Worm (Caenorhabditis elegans) whole organism, young adult: ENCODE data around the gene msp-78.

Source experiments
- F10E7.11 ChIP-seq: sonication (generic microtip); optimal IDR thresholded peaks from 2 replicates; lab custom pipeline; 2017; ENCODE audit warnings: mild to moderate bottlenecking, missing genetic modification characterization, moderate library complexity, missing compliant biosample characterization
- F33H1.4 ChIP-seq: fragments of 200-800 bp; sonication (Bioruptor generic); IDR thresholded peaks from 2 replicates; pipeline ENCODE4 v1.3.6; 2022; ENCODE audit warnings: missing genetic modification reagents, missing genetic modification characterization, missing compliant biosample characterization
- F39B2.1 ChIP-seq: fragments of 200-800 bp; sonication (Bioruptor generic); IDR thresholded peaks from 2 replicates; pipeline ENCODE4 v1.3.6; 2022; ENCODE audit warnings: missing genetic modification reagents, missing genetic modification characterization, missing compliant biosample characterization
- T26A5.8 ChIP-seq: sonication (generic microtip); optimal IDR thresholded peaks from 2 replicates; lab custom pipeline; 2016; ENCODE audit warnings: missing genetic modification characterization, missing compliant biosample characterization
- aptf-2 ChIP-seq: fragments of 200-800 bp; sonication (Bioruptor generic); conservative IDR thresholded peaks from 2 replicates; pipeline ENCODE4 v1.3.6; 2022; ENCODE audit warnings: missing genetic modification reagents, missing genetic modification characterization, missing compliant biosample characterization
- attf-6 ChIP-seq: fragments of 200-800 bp; sonication (Bioruptor generic); IDR thresholded peaks from 2 replicates; pipeline ENCODE4 v1.3.6; 2022; ENCODE audit warnings: missing genetic modification reagents, missing genetic modification characterization, missing compliant biosample characterization
- bed-2 ChIP-seq: fragments of 200-800 bp; sonication (Bioruptor generic); IDR thresholded peaks from 2 replicates; pipeline ENCODE4 v1.3.6; 2022; ENCODE audit warnings: missing genetic modification reagents, missing genetic modification characterization, missing compliant biosample characterization
- ccch-3 ChIP-seq: fragments of 200-800 bp; sonication (Bioruptor generic); optimal IDR thresholded peaks from 2 replicates; lab custom pipeline; 2018; ENCODE audit warnings: mild to moderate bottlenecking, missing genetic modification characterization, missing compliant biosample characterization
- dpff-1 ChIP-seq: sonication (generic microtip); optimal IDR thresholded peaks from 2 replicates; lab custom pipeline; 2017; ENCODE audit warnings: mild to moderate bottlenecking, missing genetic modification characterization, missing compliant biosample characterization
- dpl-1 ChIP-seq: fragments of 150-350 bp; optimal IDR thresholded peaks from 2 replicates; lab custom pipeline; 2014; ENCODE audit warnings: missing biosample characterization, missing genetic modification reagents, missing genetic modification characterization
- egrh-3 ChIP-seq: fragments of 200-800 bp; sonication (Bioruptor generic); IDR thresholded peaks from 2 replicates; pipeline ENCODE4 v1.3.6; 2022; ENCODE audit warnings: missing genetic modification reagents, missing genetic modification characterization, missing compliant biosample characterization
- fkh-3 ChIP-seq: sonication (generic microtip); optimal IDR thresholded peaks from 2 replicates; lab custom pipeline; 2016; ENCODE audit warnings: mild to moderate bottlenecking, missing genetic modification characterization, missing compliant biosample characterization
- him-1 ChIP-seq: sonication (generic microtip); optimal IDR thresholded peaks from 2 replicates; lab custom pipeline; 2016; ENCODE audit warnings: missing genotype, missing genetic modification reagents, missing genetic modification characterization, missing compliant biosample characterization
- hlh-26 ChIP-seq: fragments of 200-800 bp; sonication (Bioruptor generic); conservative IDR thresholded peaks from 2 replicates; pipeline ENCODE4 v1.3.6; 2022; ENCODE audit warnings: missing genetic modification reagents, missing genetic modification characterization, missing compliant biosample characterization
- lag-1 ChIP-seq: fragments of 200-800 bp; sonication (Bioruptor generic); IDR thresholded peaks from 2 replicates; pipeline ENCODE4 v1.3.6; 2022; ENCODE audit warnings: missing genetic modification reagents, missing genetic modification characterization, missing compliant biosample characterization
- lin-54 ChIP-seq: fragments of 200-800 bp; sonication (Bioruptor generic); optimal IDR thresholded peaks from 2 replicates; lab custom pipeline; 2018; ENCODE audit warnings: mild to moderate bottlenecking, missing genetic modification characterization, missing compliant biosample characterization
- lsl-1 ChIP-seq: fragments of 200-800 bp; sonication (Bioruptor generic); optimal IDR thresholded peaks from 2 replicates; lab custom pipeline; 2018; ENCODE audit warnings: mild to moderate bottlenecking, missing genetic modification characterization, moderate library complexity, missing compliant biosample characterization
- lsy-27 ChIP-seq: sonication (generic microtip); optimal IDR thresholded peaks from 2 replicates; lab custom pipeline; 2017; ENCODE audit warnings: missing genetic modification characterization, mild to moderate bottlenecking, missing compliant biosample characterization, antibody characterized with exemption, missing genotype, borderline replicate concordance; ENCODE audit not compliant: insufficient read depth
- madf-6 ChIP-seq: fragments of 200-800 bp; sonication (Bioruptor generic); IDR thresholded peaks from 2 replicates; pipeline ENCODE4 v1.3.6; 2022; ENCODE audit warnings: missing genetic modification reagents, missing genetic modification characterization, missing compliant biosample characterization
- mcd-1 ChIP-seq: fragments of 200-800 bp; sonication (Bioruptor generic); IDR thresholded peaks from 2 replicates; pipeline ENCODE4 v1.3.6; 2022; ENCODE audit warnings: missing genetic modification reagents, missing genetic modification characterization, missing compliant biosample characterization
- nfya-1 ChIP-seq: sonication (generic microtip); optimal IDR thresholded peaks from 2 replicates; lab custom pipeline; 2017; ENCODE audit warnings: antibody characterized with exemption, missing compliant biosample characterization, missing genetic modification characterization, borderline replicate concordance; ENCODE audit not compliant: insufficient read depth
- nfya-2 ChIP-seq: fragments of 200-800 bp; sonication (Bioruptor generic); IDR thresholded peaks from 2 replicates; pipeline ENCODE4 v1.3.6; 2022; ENCODE audit warnings: missing genetic modification reagents, missing genetic modification characterization, missing compliant biosample characterization
- nfyb-1 ChIP-seq: fragments of 200-800 bp; sonication (Bioruptor generic); IDR thresholded peaks from 2 replicates; pipeline ENCODE4 v1.3.6; 2022; ENCODE audit warnings: missing genetic modification reagents, missing genetic modification characterization, missing compliant biosample characterization
- nhr-120 ChIP-seq: fragments of 200-800 bp; sonication (Bioruptor generic); IDR thresholded peaks from 2 replicates; pipeline ENCODE4 v1.3.6; 2022; ENCODE audit warnings: missing genetic modification characterization, missing compliant biosample characterization
- nhr-179 ChIP-seq: sonication (generic microtip); optimal IDR thresholded peaks from 2 replicates; lab custom pipeline; 2016; ENCODE audit warnings: mild to moderate bottlenecking, missing genetic modification characterization, missing compliant biosample characterization
- nhr-80 ChIP-seq: sonication (generic microtip); optimal IDR thresholded peaks from 2 replicates; lab custom pipeline; 2016; ENCODE audit warnings: missing genetic modification characterization, missing compliant biosample characterization
- nhr-90 ChIP-seq: sonication (generic microtip); optimal IDR thresholded peaks from 2 replicates; lab custom pipeline; 2016; ENCODE audit warnings: missing genotype, mild to moderate bottlenecking, missing genetic modification characterization, missing compliant biosample characterization
- rcor-1 ChIP-seq: fragments of 200-800 bp; sonication (Bioruptor generic); IDR thresholded peaks from 2 replicates; pipeline ENCODE4 v1.3.6; 2022; ENCODE audit warnings: missing genetic modification reagents, missing genetic modification characterization, missing compliant biosample characterization
- rpc-1 ChIP-seq, 2 experiments: fragments of 150-350 bp in 1 of 2; sonication (generic microtip) in 1 of 2; optimal IDR thresholded peaks; 2 replicates each; lab custom pipeline; 2014 to 2018; ENCODE audit warnings: missing biosample characterization in 1 of 2, missing genetic modification characterization in 1 of 2, missing genetic modification reagents in 1 of 2, missing genotype in 1 of 2
- snpc-1.3 ChIP-seq: sonication (generic microtip); optimal IDR thresholded peaks from 2 replicates; lab custom pipeline; 2017; ENCODE audit warnings: missing genetic modification characterization, mild to moderate bottlenecking, missing compliant biosample characterization, antibody characterized with exemption, moderate library complexity, missing genotype, missing genetic modification reagents; ENCODE audit not compliant: insufficient read depth
- tlf-1 ChIP-seq: fragments of 200-800 bp; sonication (Bioruptor generic); optimal IDR thresholded peaks from 2 replicates; lab custom pipeline; 2018; ENCODE audit warnings: mild to moderate bottlenecking, missing genetic modification characterization, missing compliant biosample characterization
- ztf-18 ChIP-seq: sonication (generic microtip); optimal IDR thresholded peaks from 2 replicates; lab custom pipeline; 2016; ENCODE audit warnings: missing genotype, mild to moderate bottlenecking, missing genetic modification characterization, missing compliant biosample characterization
- ztf-22 ChIP-seq: fragments of 200-800 bp; sonication (Bioruptor generic); optimal IDR thresholded peaks from 2 replicates; lab custom pipeline; 2018; ENCODE audit warnings: mild to moderate bottlenecking, missing genetic modification characterization, moderate library complexity, missing compliant biosample characterization
- ztf-3 ChIP-seq: fragments of 200-800 bp; sonication (Bioruptor generic); optimal IDR thresholded peaks from 2 replicates; lab custom pipeline; 2018; ENCODE audit warnings: mild to moderate bottlenecking, missing genetic modification characterization, missing compliant biosample characterization
- ztf-6 ChIP-seq: fragments of 200-800 bp; sonication (Bioruptor generic); IDR thresholded peaks from 2 replicates; pipeline ENCODE4 v1.3.6; 2022; ENCODE audit warnings: missing genetic modification reagents, missing genetic modification characterization, missing compliant biosample characterization

msp-78 gene

DNA sequence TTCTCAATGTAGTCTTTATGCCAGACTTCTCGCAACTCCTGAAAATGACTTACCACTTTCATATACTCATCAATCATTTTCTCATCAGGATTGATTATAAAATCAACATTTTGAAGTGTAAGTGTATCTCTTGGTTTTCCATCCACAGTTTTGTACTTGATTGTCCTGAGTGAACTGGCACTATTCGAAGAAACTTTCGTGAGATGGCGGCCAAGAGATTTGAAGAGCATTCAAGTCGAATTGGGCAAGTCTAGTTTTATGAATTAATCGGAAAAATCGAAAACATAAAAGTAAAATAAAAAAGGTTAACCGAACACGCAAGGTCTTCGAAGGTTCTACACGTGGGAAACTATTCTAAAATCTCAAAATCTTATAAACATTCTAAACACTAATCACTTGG lies 27.0 kb upstream of the msp-78 start, which contains the start of gene C28D4.7:
Gene C28D4.7 (minus strand): TSS at position 265 of the 400 bp plus-strand sequence.
- no peak for TF ChIP-seq lag-1
- no peak for TF ChIP-seq nhr-80
- TF ChIP-seq nhr-179 (tag; lab: Kevin White, UChicago) = no peak
- TF ChIP-seq snpc-1.3 = no peak
- TF ChIP-seq dpl-1 = no peak
- no peak for TF ChIP-seq nhr-90
- TF ChIP-seq attf-6 (GFP tag; lab: Robert Waterston, UW) = no peak
- no peak for TF ChIP-seq ccch-3
- no peak for TF ChIP-seq F10E7.11 (tag; lab: Kevin White, UChicago)
- no peak for TF ChIP-seq F33H1.4 (GFP tag; lab: Robert Waterston, UW)
- no peak for TF ChIP-seq ztf-22
- TF ChIP-seq rcor-1 (GFP tag; lab: Robert Waterston, UW) = no peak
- no peak for TF ChIP-seq egrh-3
- no peak for TF ChIP-seq him-1 (tag; lab: Kevin White, UChicago)
- no peak for TF ChIP-seq lin-54 (GFP tag; lab: Kevin White, UChicago)
- no peak for TF ChIP-seq T26A5.8 (tag; lab: Kevin White, UChicago)
- no peak for TF ChIP-seq madf-6
- no peak for TF ChIP-seq lsy-27 (tag; lab: Kevin White, UChicago)
- TF ChIP-seq hlh-26 = no peak

ce11 chrIV:9744905-9745304 lies 24.9 kb upstream of the msp-78 start, which contains the start of gene C28D4.4:
C28D4.4 (minus strand) TSS chrIV:9745005.
- no peak for TF ChIP-seq ztf-22
- TF ChIP-seq him-1 (tag; lab: Kevin White, UChicago) = no peak

DNA sequence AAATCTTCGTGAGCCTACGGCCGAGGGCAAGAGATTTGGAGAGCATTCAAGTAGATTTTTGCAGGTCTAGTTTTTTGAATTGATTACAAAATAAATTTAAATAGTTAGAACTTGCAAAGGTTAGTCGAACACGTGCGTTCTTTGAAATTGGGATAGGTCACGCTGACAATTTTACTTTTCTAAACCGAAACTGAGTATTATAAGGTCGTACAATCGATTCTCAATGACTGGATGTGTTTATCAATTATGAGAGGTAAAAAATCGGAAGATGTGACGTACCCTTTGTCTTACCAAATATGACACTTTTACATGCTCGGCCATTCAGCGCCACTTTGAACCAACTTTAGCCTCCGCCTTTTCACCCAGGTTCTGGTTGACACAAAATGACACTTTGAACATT lies 23.1 kb upstream of the msp-78 start, which contains the start of gene C28D4.5:
Gene C28D4.5 (minus strand): TSS at position 101 of the 400 bp plus-strand sequence.
- TF ChIP-seq dpff-1 (tag; lab: Kevin White, UChicago) (no peak), mcd-1 (GFP tag; lab: Robert Waterston, UW) (no peak), rpc-1 (optimal IDR thresholded peaks at IDR 0.05; lab: Kevin White, UChicago) (no peak), rpc-1 (tag; optimal IDR thresholded peaks at IDR 0.05; lab: Kevin White, UChicago) (no peak), ztf-3 (GFP tag; lab: Kevin White, UChicago) (no peak), ztf-6 (GFP tag; lab: Robert Waterston, UW) (no peak), nfya-2 (GFP tag; lab: Robert Waterston, UW) (no peak), F39B2.1 (GFP tag; lab: Robert Waterston, UW) (no peak), bed-2 (GFP tag; lab: Robert Waterston, UW) (no peak), aptf-2 (GFP tag; lab: Robert Waterston, UW) (no peak), nfya-1 (tag; lab: Kevin White, UChicago) (no peak), ztf-18 (tag; lab: Kevin White, UChicago) (no peak), T26A5.8 (tag; lab: Kevin White, UChicago) (no peak), nhr-120 (no peak), nfyb-1 (no peak), tlf-1 (GFP tag; lab: Kevin White, UChicago) (no peak), lsl-1 (GFP tag; lab: Kevin White, UChicago) (no peak)

DNA sequence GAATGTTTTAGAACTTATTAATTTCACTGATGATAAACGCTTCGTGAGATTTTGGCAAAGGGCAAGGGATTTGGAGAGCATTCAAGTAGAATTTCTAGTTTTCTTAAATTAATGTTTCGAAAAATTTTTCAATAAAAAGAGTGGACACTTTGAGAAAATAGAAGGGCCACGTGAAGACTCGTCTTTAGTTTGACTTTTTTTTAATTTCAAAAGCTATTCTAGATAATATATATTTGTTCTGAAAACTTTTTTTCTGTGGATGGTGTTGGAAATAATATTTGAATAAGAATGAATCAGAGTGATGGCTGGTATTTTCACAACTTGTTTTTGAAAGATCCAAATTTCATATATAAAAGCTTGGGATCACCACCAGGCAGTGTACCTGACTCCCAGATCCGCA lies 21.5 kb upstream of the msp-78 start, which contains the start of gene C28D4.8:
Gene C28D4.8 (minus strand): TSS at position 101 of the 400 bp plus-strand sequence.
- no peak for TF ChIP-seq fkh-3 (tag; lab: Kevin White, UChicago)
